Worm (Caenorhabditis elegans) whole organism, L1 larva: ENCODE results near the gene tsp-17.

Experiments used
- elt-3 ChIP-seq, 6 experiments: fragments of 150-350 bp in 1 of 6; sonication (generic microtip); optimal IDR thresholded peaks; 2 replicates each; lab custom pipeline; 2017 to 2018; ENCODE audit warnings: missing biosample characterization in 6 of 6, missing genetic modification characterization in 6 of 6, inconsistent platforms in 1 of 6
- ets-5 ChIP-seq: fragments of 200-800 bp; sonication (Bioruptor generic); IDR thresholded peaks from 2 replicates; pipeline ENCODE4 v1.3.6; 2022; ENCODE audit warnings: missing genetic modification characterization, missing compliant biosample characterization
- lin-39 ChIP-seq: fragments of 150-350 bp; optimal IDR thresholded peaks from 2 replicates; lab custom pipeline; 2014; ENCODE audit warnings: missing biosample characterization, missing genetic modification reagents, missing genetic modification characterization
- nhr-237 ChIP-seq: fragments of 150-350 bp; optimal IDR thresholded peaks from 2 replicates; lab custom pipeline; 2014; ENCODE audit warnings: missing biosample characterization, missing genetic modification characterization
- nhr-77 ChIP-seq: fragments of 150-350 bp; optimal IDR thresholded peaks from 2 replicates; lab custom pipeline; 2014; ENCODE audit warnings: missing biosample characterization, missing genetic modification characterization
- nhr-85 ChIP-seq: sonication (generic microtip); peaks from one replicate; lab custom pipeline; 2016; ENCODE audit warnings: missing genetic modification characterization, inconsistent platforms, missing compliant biosample characterization
- pqm-1 ChIP-seq: sonication (generic microtip); optimal IDR thresholded peaks from 3 replicates; lab custom pipeline; 2017; ENCODE audit warnings: missing biosample characterization, missing genetic modification characterization
- skn-1 ChIP-seq: fragments of 150-350 bp; optimal IDR thresholded peaks from 2 replicates; lab custom pipeline; 2014; ENCODE audit warnings: missing biosample characterization, missing genetic modification characterization
- unc-130 ChIP-seq: fragments of 150-350 bp; optimal IDR thresholded peaks from 2 replicates; lab custom pipeline; 2017; ENCODE audit warnings: missing biosample characterization, missing genetic modification characterization, inconsistent platforms

- TF ChIP-seq nhr-237, result no peak
- no peak for TF ChIP-seq skn-1
- no peak for TF ChIP-seq nhr-85 (tag; lab: Kevin White, UChicago)
- no peak for TF ChIP-seq elt-3 (tag; optimal IDR thresholded peaks at IDR 0.05; lab: Kevin White, UChicago)
- TF ChIP-seq nhr-77, result no peak
- TF ChIP-seq lin-39, result no peak
- TF ChIP-seq ets-5 (GFP tag; lab: Robert Waterston, UW), result no peak
- TF ChIP-seq pqm-1 (tag; lab: Kevin White, UChicago), result no peak
- TF ChIP-seq unc-130 (tag; lab: Kevin White, UChicago), result no peak
Measured at ce11 chrX:3659192-3659591, 21.8 kb upstream of the tsp-17 start, which contains the start of gene R11G1.1.
